Fruit fly (Drosophila melanogaster) whole organism, embryonic: ENCODE data around the gene Tcs4.

ENCODE experiments used
- CG12155 ChIP-seq: fragments of 200-800 bp; sonication (Bioruptor generic); optimal IDR thresholded peaks from 3 replicates; lab custom pipeline; 2016; ENCODE audit warnings: missing biosample characterization, missing genetic modification characterization
- CG13894 ChIP-seq: fragments of 200-800 bp; sonication (Bioruptor generic); optimal IDR thresholded peaks from 3 replicates; lab custom pipeline; 2018; ENCODE audit warnings: missing biosample characterization, mild to moderate bottlenecking, missing genetic modification characterization, moderate library complexity
- CG14050 ChIP-seq: fragments of 200-800 bp; sonication (Bioruptor generic); IDR thresholded peaks from 3 replicates; pipeline ENCODE4 v1.3.6; 2022; ENCODE audit warnings: missing biosample characterization, missing genetic modification characterization
- CG1603 ChIP-seq: fragments of 200-800 bp; sonication (Bioruptor generic); optimal IDR thresholded peaks from 2 replicates; lab custom pipeline; 2019; ENCODE audit warnings: missing biosample characterization, mild to moderate bottlenecking, missing genetic modification characterization, moderate library complexity
- CG16863 ChIP-seq: fragments of 200-800 bp; sonication (Bioruptor generic); optimal IDR thresholded peaks from 3 replicates; lab custom pipeline; 2016; ENCODE audit warnings: missing biosample characterization, missing genetic modification characterization
- CG17829 ChIP-seq: fragments of 200-800 bp; optimal IDR thresholded peaks from 2 replicates; lab custom pipeline; 2019; ENCODE audit warnings: missing biosample characterization, mild to moderate bottlenecking, missing genetic modification characterization, moderate library complexity
- CG30431 ChIP-seq: fragments of 200-800 bp; sonication (Bioruptor generic); optimal IDR thresholded peaks from 2 replicates; lab custom pipeline; 2017; ENCODE audit warnings: missing biosample characterization, missing genetic modification characterization
- CG32767 ChIP-seq: fragments of 200-800 bp; sonication (Bioruptor generic); IDR thresholded peaks from 2 replicates; pipeline ENCODE4 v1.3.6; 2022; ENCODE audit warnings: missing biosample characterization, missing genetic modification characterization
- CG3995 ChIP-seq: fragments of 200-800 bp; sonication (Bioruptor generic); optimal IDR thresholded peaks from 3 replicates; lab custom pipeline; 2016; ENCODE audit warnings: missing biosample characterization, missing genetic modification characterization
- CG5245 ChIP-seq: fragments of 200-800 bp; sonication (Bioruptor generic); optimal IDR thresholded peaks from 3 replicates; lab custom pipeline; 2016; ENCODE audit warnings: missing biosample characterization, missing genetic modification characterization
- CG6854 ChIP-seq: fragments of 200-800 bp; sonication (Bioruptor generic); optimal IDR thresholded peaks from 3 replicates; lab custom pipeline; 2017; ENCODE audit warnings: missing biosample characterization, mild to moderate bottlenecking, missing genetic modification characterization
- CG7271 ChIP-seq: fragments of 200-800 bp; sonication (Bioruptor generic); optimal IDR thresholded peaks from 2 replicates; lab custom pipeline; 2018; ENCODE audit warnings: missing biosample characterization, mild to moderate bottlenecking, missing genetic modification characterization, moderate library complexity
- CG8281 ChIP-seq: fragments of 200-800 bp; sonication (Bioruptor generic); optimal IDR thresholded peaks from 2 replicates; lab custom pipeline; 2018; ENCODE audit warnings: missing biosample characterization, mild to moderate bottlenecking, missing genetic modification characterization, moderate library complexity
- CG8478 ChIP-seq: fragments of >200 bp; optimal IDR thresholded peaks from 2 replicates; lab custom pipeline; 2018
- CTCF ChIP-seq: fragments of 200-800 bp; sonication (Bioruptor generic); optimal IDR thresholded peaks from 2 replicates; lab custom pipeline; 2017; ENCODE audit warnings: missing biosample characterization, mild to moderate bottlenecking, missing genetic modification characterization, moderate library complexity
- Camta ChIP-seq: fragments of 200-800 bp; sonication (Bioruptor generic); optimal IDR thresholded peaks from 2 replicates; lab custom pipeline; 2016; ENCODE audit warnings: missing biosample characterization, missing genetic modification characterization
- Chrac-16 ChIP-seq: fragments of 200-800 bp; sonication (Bioruptor generic); optimal IDR thresholded peaks from 3 replicates; lab custom pipeline; 2016; ENCODE audit warnings: missing biosample characterization, missing genetic modification characterization
- Drgx ChIP-seq: fragments of 200-800 bp; sonication (Bioruptor generic); IDR thresholded peaks from 2 replicates; pipeline ENCODE4 v1.3.6; 2022; ENCODE audit warnings: missing biosample characterization, missing genetic modification characterization
- Ets97D ChIP-seq: fragments of 200-800 bp; sonication (Bioruptor generic); optimal IDR thresholded peaks from 3 replicates; lab custom pipeline; 2016; ENCODE audit warnings: missing biosample characterization, missing genetic modification characterization
- Hr51 ChIP-seq, 2 experiments: fragments of 200-800 bp; sonication (Bioruptor generic); optimal IDR thresholded peaks; 2 replicates in 1 of 2; 3 replicates in 1 of 2; lab custom pipeline; 2016 to 2018; ENCODE audit warnings: missing biosample characterization in 2 of 2, missing genetic modification characterization in 2 of 2, mild to moderate bottlenecking in 1 of 2, moderate library complexity in 1 of 2
- Lhr ChIP-seq: fragments of 200-800 bp; sonication (Bioruptor generic); optimal IDR thresholded peaks from 3 replicates; lab custom pipeline; 2017; ENCODE audit warnings: mild to moderate bottlenecking, missing biosample characterization, missing genetic modification reagents, missing genetic modification characterization
- MESR4 ChIP-seq: fragments of 200-800 bp; sonication (Bioruptor generic); optimal IDR thresholded peaks from 2 replicates; lab custom pipeline; 2018; ENCODE audit warnings: missing biosample characterization, mild to moderate bottlenecking, missing genetic modification characterization, moderate library complexity
- Med ChIP-seq: fragments of 200-800 bp; sonication (Bioruptor generic); peaks from one replicate; lab custom pipeline; 2016; ENCODE audit warnings: missing biosample characterization, missing genetic modification characterization, mild to moderate bottlenecking, inconsistent platforms, moderate library complexity
- Mes4 ChIP-seq: fragments of 200-800 bp; sonication (Bioruptor generic); optimal IDR thresholded peaks from 2 replicates; lab custom pipeline; 2016; ENCODE audit warnings: missing biosample characterization, missing genetic modification characterization
- Pdp1 ChIP-seq, 2 experiments: fragments of 200-800 bp; sonication (Bioruptor generic); optimal IDR thresholded peaks; 3 replicates each; lab custom pipeline; 2016; ENCODE audit warnings: missing biosample characterization in 2 of 2, missing genetic modification characterization in 2 of 2, mild to moderate bottlenecking in 1 of 2, moderate library complexity in 1 of 2
- Sry-β ChIP-seq: fragments of 200-800 bp; sonication (Bioruptor generic); optimal IDR thresholded peaks from 2 replicates; lab custom pipeline; 2018; ENCODE audit warnings: missing biosample characterization, mild to moderate bottlenecking, missing genetic modification characterization, moderate library complexity
- Trl ChIP-seq, 3 experiments: fragments of >200 bp in 2 of 3; fragments of 200-800 bp in 1 of 3; sonication (Bioruptor generic) in 1 of 3; optimal IDR thresholded peaks; 2 replicates in 1 of 3; 3 replicates in 2 of 3; lab custom pipeline; 2016 to 2017; ENCODE audit warnings: missing biosample characterization in 1 of 3, missing genetic modification characterization in 1 of 3
- abd-A ChIP-seq: fragments of 200-800 bp; sonication (Bioruptor generic); optimal IDR thresholded peaks from 3 replicates; lab custom pipeline; 2019; ENCODE audit warnings: missing biosample characterization, mild to moderate bottlenecking, missing genetic modification characterization, moderate library complexity
- al ChIP-seq: fragments of 200-800 bp; sonication (Bioruptor generic); IDR thresholded peaks from 2 replicates; pipeline ENCODE4 v1.3.6; 2022; ENCODE audit warnings: missing biosample characterization, missing genetic modification characterization
- cg ChIP-seq: fragments of 200-800 bp; sonication (Bioruptor generic); optimal IDR thresholded peaks from 3 replicates; lab custom pipeline; 2019; ENCODE audit warnings: missing biosample characterization, mild to moderate bottlenecking, missing genetic modification characterization, moderate library complexity
- crc ChIP-seq: fragments of 200-800 bp; sonication (Bioruptor generic); optimal IDR thresholded peaks from 2 replicates; lab custom pipeline; 2016; ENCODE audit warnings: missing biosample characterization, missing genetic modification characterization
- crol ChIP-seq: fragments of 200-800 bp; sonication (Bioruptor generic); IDR thresholded peaks from 2 replicates; pipeline ENCODE4 v1.3.6; 2022; ENCODE audit warnings: missing biosample characterization, missing genetic modification characterization
- dati ChIP-seq: fragments of 200-800 bp; sonication (Bioruptor generic); IDR thresholded peaks from 2 replicates; pipeline ENCODE4 v1.3.6; 2022; ENCODE audit warnings: missing biosample characterization, missing genetic modification characterization
- ewg ChIP-seq: fragments of 200-800 bp; sonication (Bioruptor generic); optimal IDR thresholded peaks from 3 replicates; lab custom pipeline; 2017; ENCODE audit warnings: mild to moderate bottlenecking, missing biosample characterization, missing genetic modification reagents, missing genetic modification characterization
- gro ChIP-seq: fragments of 200-800 bp; sonication (Bioruptor generic); optimal IDR thresholded peaks from 2 replicates; lab custom pipeline; 2016; ENCODE audit warnings: missing biosample characterization, missing genetic modification characterization
- hbn ChIP-seq: fragments of 200-800 bp; sonication (Bioruptor generic); IDR thresholded peaks from 2 replicates; pipeline ENCODE4 v1.3.6; 2022; ENCODE audit warnings: missing biosample characterization, missing genetic modification characterization; ENCODE audit not compliant: partially characterized antibody
- ind ChIP-seq: fragments of 200-800 bp; sonication (Bioruptor generic); optimal IDR thresholded peaks from 3 replicates; lab custom pipeline; 2016; ENCODE audit warnings: missing biosample characterization, missing genetic modification characterization
- mirr ChIP-seq: fragments of 200-800 bp; sonication (Bioruptor generic); optimal IDR thresholded peaks from 3 replicates; lab custom pipeline; 2018; ENCODE audit warnings: missing biosample characterization, mild to moderate bottlenecking, missing genetic modification characterization
- pb ChIP-seq: fragments of 200-800 bp; sonication (Bioruptor generic); optimal IDR thresholded peaks from 3 replicates; lab custom pipeline; 2016; ENCODE audit warnings: missing biosample characterization, missing genetic modification characterization
- pfk ChIP-seq: fragments of 200-800 bp; sonication (Bioruptor generic); optimal IDR thresholded peaks from 2 replicates; lab custom pipeline; 2018; ENCODE audit warnings: missing biosample characterization, mild to moderate bottlenecking, missing genetic modification characterization, moderate library complexity
- pros ChIP-seq: fragments of 200-800 bp; sonication (Bioruptor generic); optimal IDR thresholded peaks from 3 replicates; lab custom pipeline; 2019; ENCODE audit warnings: missing biosample characterization, mild to moderate bottlenecking, missing genetic modification characterization, moderate library complexity
- pzg ChIP-seq: fragments of 200-800 bp; sonication (Bioruptor generic); optimal IDR thresholded peaks from 3 replicates; lab custom pipeline; 2018; ENCODE audit warnings: missing biosample characterization, mild to moderate bottlenecking, missing genetic modification characterization, moderate library complexity
- scrt ChIP-seq: fragments of 200-800 bp; sonication (Bioruptor generic); optimal IDR thresholded peaks from 2 replicates; lab custom pipeline; 2018; ENCODE audit warnings: missing biosample characterization, mild to moderate bottlenecking, missing genetic modification characterization, moderate library complexity
- sens ChIP-seq: fragments of 200-800 bp; sonication (Bioruptor generic); peaks from one replicate; lab custom pipeline; 2016; ENCODE audit warnings: missing biosample characterization, missing genetic modification characterization
- yki ChIP-seq: fragments of >200 bp; optimal IDR thresholded peaks from 3 replicates; lab custom pipeline; 2018
- zfh1 ChIP-seq: fragments of 200-800 bp; sonication (Bioruptor generic); IDR thresholded peaks from 3 replicates; pipeline ENCODE4 v1.3.6; 2022; ENCODE audit warnings: missing biosample characterization, missing genetic modification characterization

The Tcs4 gene

dm6 chrX:19717988-19718973, 16.7 kb upstream of the Tcs4 start, which contains the start of gene CG12531:
Gene CG12531 (plus strand): TSS chrX:19718923.
- peak; percentile 89 for TF ChIP-seq CTCF (GFP tag; lab: Kevin White, UChicago)
- no peak for TF ChIP-seq Camta (GFP tag; lab: Kevin White, UChicago)
- TF ChIP-seq CG6854: no peak
- TF ChIP-seq Hr51 (GFP tag; optimal IDR thresholded peaks at IDR 0.05; lab: Kevin White, UChicago): peak in 1 of 2 experiments; percentile 12
- peak; percentile 22 for TF ChIP-seq CG8478 (lab: Kevin White, UChicago)
- TF ChIP-seq ewg (GFP tag; lab: Kevin White, UChicago): peak; percentile 90
- no peak for TF ChIP-seq CG30431
- no peak for TF ChIP-seq Mes4
- TF ChIP-seq CG14050: no peak
- TF ChIP-seq CG5245 (GFP tag; lab: Kevin White, UChicago): no peak
- no peak for TF ChIP-seq Sry-β
- no peak for TF ChIP-seq crc
- no peak for TF ChIP-seq dati (GFP tag; lab: Robert Waterston, UW)
- peak; percentile 14 for TF ChIP-seq abd-A (tag; lab: Kevin White, UChicago)
- peak; percentile 61; the same call in 1 of the 2 replicates for TF ChIP-seq CG32767 (GFP tag; lab: Robert Waterston, UW)
- TF ChIP-seq MESR4 (GFP tag; lab: Kevin White, UChicago): no peak
- TF ChIP-seq Trl (optimal IDR thresholded peaks at IDR 0.05; lab: Kevin White, UChicago): peak; percentile 67 to 81
- TF ChIP-seq Trl (GFP tag; optimal IDR thresholded peaks at IDR 0.05; lab: Kevin White, UChicago): no peak
- TF ChIP-seq sens (GFP tag; lab: Kevin White, UChicago): peak; percentile 28
- TF ChIP-seq crol (GFP tag; lab: Robert Waterston, UW): peak; percentile 10; the same call in 1 of the 2 replicates
- no peak for TF ChIP-seq Lhr
- peak in 1 of 2 experiments; percentile 57 for TF ChIP-seq Pdp1 (GFP tag; optimal IDR thresholded peaks at IDR 0.05; lab: Kevin White, UChicago)
- peak; percentile 50 for TF ChIP-seq scrt (GFP tag; lab: Kevin White, UChicago)
- no peak for TF ChIP-seq gro (GFP tag; lab: Kevin White, UChicago)
- TF ChIP-seq CG17829 (tag; lab: Kevin White, UChicago): no peak
- peak; percentile 7 for TF ChIP-seq yki (lab: Kevin White, UChicago)
- TF ChIP-seq CG16863 (GFP tag; lab: Kevin White, UChicago): no peak
- peak; percentile 20 for TF ChIP-seq Med
- TF ChIP-seq pzg (GFP tag; lab: Kevin White, UChicago): peak; percentile 10
- no peak for TF ChIP-seq hbn (GFP tag; lab: Robert Waterston, UW)
- TF ChIP-seq cg: peak; percentile 61
- TF ChIP-seq CG1603: no peak
- TF ChIP-seq mirr: no peak
- no peak for TF ChIP-seq CG8281
- no peak for TF ChIP-seq Drgx (GFP tag; lab: Robert Waterston, UW)
- TF ChIP-seq Ets97D (GFP tag; lab: Kevin White, UChicago): no peak
- TF ChIP-seq CG3995: peak; percentile 5
- TF ChIP-seq pros (GFP tag; lab: Kevin White, UChicago): peak; percentile 39
- TF ChIP-seq CG7271: no peak
- TF ChIP-seq CG12155 (GFP tag; lab: Kevin White, UChicago): peak; percentile 77
- TF ChIP-seq zfh1: no peak
- no peak for TF ChIP-seq al (GFP tag; lab: Robert Waterston, UW)
- no peak for TF ChIP-seq Chrac-16 (GFP tag; lab: Kevin White, UChicago)
- no peak for TF ChIP-seq pb
- TF ChIP-seq pfk: no peak
- TF ChIP-seq ind (GFP tag; lab: Kevin White, UChicago): no peak
- TF ChIP-seq CG13894: peak; percentile 24
